Worm (Caenorhabditis elegans) whole organism, young adult: ENCODE measurements around the gene F35E8.10.

Experiments
- B0261.1 ChIP-seq: sonication (generic microtip); optimal IDR thresholded peaks from 2 replicates; lab custom pipeline; 2016; ENCODE audit warnings: mild to moderate bottlenecking, missing genetic modification characterization, moderate library complexity, missing compliant biosample characterization
- atf-7 ChIP-seq: sonication (generic microtip); optimal IDR thresholded peaks from 2 replicates; lab custom pipeline; 2017; ENCODE audit warnings: mild to moderate bottlenecking, missing genetic modification characterization, missing compliant biosample characterization
- hmg-1.2 ChIP-seq: fragments of 200-800 bp; sonication (Bioruptor generic); IDR thresholded peaks from 2 replicates; pipeline ENCODE4 v1.3.6; 2022; ENCODE audit warnings: missing genetic modification reagents, missing genetic modification characterization, missing compliant biosample characterization
- nhr-90 ChIP-seq: sonication (generic microtip); optimal IDR thresholded peaks from 2 replicates; lab custom pipeline; 2016; ENCODE audit warnings: missing genotype, mild to moderate bottlenecking, missing genetic modification characterization, missing compliant biosample characterization
- unc-130 ChIP-seq: sonication (generic microtip); optimal IDR thresholded peaks from 2 replicates; lab custom pipeline; 2016; ENCODE audit warnings: missing genetic modification reagents, missing genetic modification characterization, missing compliant biosample characterization

DNA sequence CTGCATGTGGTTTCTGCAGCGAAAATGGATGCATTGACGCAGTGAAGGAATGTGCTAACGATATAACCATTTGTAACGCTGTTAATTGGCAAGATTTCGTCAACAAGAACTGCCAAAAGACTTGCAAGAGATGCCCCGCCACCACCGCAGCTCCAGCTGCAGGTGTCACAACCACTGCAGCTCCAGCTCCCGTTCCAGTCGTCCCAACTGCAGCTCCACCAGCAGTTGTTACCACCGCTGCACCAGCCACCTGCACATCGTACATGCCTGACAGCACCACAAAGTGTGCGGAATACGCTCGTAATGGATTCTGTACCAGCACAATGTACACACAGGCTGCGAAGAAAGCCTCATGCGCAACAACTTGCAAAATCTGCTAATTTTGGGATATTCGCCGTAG lies 7.5 kb downstream of the F35E8.10 start:
- TF ChIP-seq unc-130 (no peak), nhr-90 (tag; lab: Kevin White, UChicago) (no peak), atf-7 (tag; lab: Kevin White, UChicago) (no peak), hmg-1.2 (GFP tag; lab: Robert Waterston, UW) (no peak), B0261.1 (tag; lab: Kevin White, UChicago) (no peak)
